Worm (Caenorhabditis elegans) whole organism, L4 larva: ENCODE data around the gene clec-8.

ENCODE experiments used
- lin-39 ChIP-seq: fragments of 150-350 bp; optimal IDR thresholded peaks from 2 replicates; lab custom pipeline; 2014; ENCODE audit warnings: missing biosample characterization, missing genetic modification reagents, missing genetic modification characterization
- mdl-1 ChIP-seq, 2 experiments: fragments of 150-350 bp in 1 of 2; sonication (generic microtip) in 1 of 2; optimal IDR thresholded peaks; 2 replicates each; lab custom pipeline; 2014 to 2017; ENCODE audit warnings: missing biosample characterization in 2 of 2, missing genetic modification characterization in 2 of 2
- mep-1 ChIP-seq: fragments of 150-350 bp; sonication (generic microtip); optimal IDR thresholded peaks from 3 replicates; lab custom pipeline; 2014; ENCODE audit warnings: missing biosample characterization, missing genetic modification characterization
- pha-4 ChIP-seq, 2 experiments: fragments of 150-350 bp in 1 of 2; fragments of 200-800 bp in 1 of 2; sonication (Bioruptor generic) in 1 of 2; IDR thresholded peaks in 1 of 2; optimal IDR thresholded peaks in 1 of 2; 2 replicates each; pipeline versions ENCODE4 v1.3.6 to Lab custom; 2014 to 2022; ENCODE audit warnings: missing genetic modification characterization in 2 of 2, missing genetic modification reagents in 2 of 2, missing biosample characterization in 1 of 2, missing compliant biosample characterization in 1 of 2

DNA sequence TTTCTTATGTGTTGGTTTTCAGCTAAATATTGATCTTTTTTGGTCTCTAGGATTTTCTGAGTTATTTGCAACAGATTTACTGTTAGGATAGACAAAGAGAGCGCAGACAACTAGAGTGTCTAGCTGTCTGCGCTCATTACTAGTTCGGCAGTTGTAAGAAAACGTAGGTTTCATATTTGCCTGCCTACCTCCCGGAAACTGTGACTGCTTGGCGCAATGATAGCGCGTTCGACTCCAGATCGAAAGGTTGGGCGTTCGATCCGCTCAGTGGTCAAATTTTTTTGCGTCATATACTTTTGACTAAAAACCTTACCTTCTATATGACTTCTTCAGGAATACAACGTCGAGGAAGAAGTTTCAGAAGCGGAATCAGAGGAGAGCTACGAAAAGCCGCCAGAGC lies 38.5 kb downstream of the clec-8 start:
- TF ChIP-seq mdl-1 (tag; optimal IDR thresholded peaks at IDR 0.05; lab: Kevin White, UChicago), result no peak
- no peak for TF ChIP-seq mep-1 (tag; lab: Kevin White, UChicago)
- TF ChIP-seq lin-39, result no peak
- no peak for TF ChIP-seq pha-4 (GFP tag; IDR thresholded peaks at IDR 0.05; lab: Robert Waterston, UW)
- TF ChIP-seq pha-4 (tag; optimal IDR thresholded peaks at IDR 0.05; lab: Kevin White, UChicago), result no peak
